Fruit fly (Drosophila melanogaster): ENCODE results near the gene CG10654.

Gene CG10654

DNA sequence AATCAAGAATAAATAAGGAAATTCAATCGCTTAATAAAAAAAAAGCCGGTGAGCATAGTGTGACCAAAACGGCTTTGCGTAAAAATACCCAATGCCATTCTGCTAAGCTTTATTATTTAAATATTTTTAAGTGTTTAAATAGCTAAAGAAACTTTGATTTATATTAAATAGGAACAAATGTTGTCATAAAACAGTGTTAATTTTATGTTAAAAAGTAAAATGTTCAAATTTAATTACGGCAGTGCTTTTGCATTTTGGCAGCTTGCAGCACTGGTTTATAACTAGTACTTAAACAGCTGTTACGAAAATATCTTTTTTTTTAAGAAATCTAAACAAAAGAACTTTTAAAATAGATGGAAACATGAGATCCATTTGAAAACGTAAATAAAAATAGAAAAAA is 6.4 kb downstream of the CG10654 start, which contains the start of the genes CG10638 and CG10681 (continued):
- TF ChIP-seq CG15269 (tag; optimal IDR thresholded peaks at IDR 0.05) (peak; percentile 39), Adf1 (GFP tag; IDR thresholded peaks at IDR 0.05) (no peak), CG18599 (GFP tag; optimal IDR thresholded peaks at IDR 0.05) (no peak), Tbp (GFP tag; optimal IDR thresholded peaks at IDR 0.05) (no peak), NFAT (GFP tag; IDR thresholded peaks at IDR 0.05) (no peak), HLH4C (GFP tag; IDR thresholded peaks at IDR 0.05; ENCODE audit: partially characterized antibody) (no peak), Bgb (GFP tag; IDR thresholded peaks at IDR 0.05; ENCODE audit: partially characterized antibody) (no peak), danr (GFP tag; IDR thresholded peaks at IDR 0.05) (no peak), CG16863 (GFP tag; optimal IDR thresholded peaks at IDR 0.05) (peak; percentile 18), Stat92E (GFP tag; optimal IDR thresholded peaks at IDR 0.05) (no peak), CG12744 (GFP tag; optimal IDR thresholded peaks at IDR 0.05) (no peak), crc (GFP tag; optimal IDR thresholded peaks at IDR 0.05) (no peak), cad (GFP tag; optimal IDR thresholded peaks at IDR 0.05) (no peak), CG2120 (GFP tag; optimal IDR thresholded peaks at IDR 0.05) (peak; percentile 66), CG31388 (GFP tag; optimal IDR thresholded peaks at IDR 0.05) (no peak), CG15696 (tag; optimal IDR thresholded peaks at IDR 0.05) (no peak), CG12299 (tag; optimal IDR thresholded peaks at IDR 0.05) (no peak), abd-A (tag; optimal IDR thresholded peaks at IDR 0.05) (no peak), CG4730 (GFP tag; IDR thresholded peaks at IDR 0.05) (no peak; the same call in 1 of the 2 replicates), twi (tag; optimal IDR thresholded peaks at IDR 0.05) (no peak), CG4328 (GFP tag; optimal IDR thresholded peaks at IDR 0.05) (no peak), CG6689 (GFP tag; IDR thresholded peaks at IDR 0.05) (no peak), CHES-1-like (GFP tag; optimal IDR thresholded peaks at IDR 0.05) (peak; percentile 3), Asciz (GFP tag; optimal IDR thresholded peaks at IDR 0.05) (peak; percentile 24), CG9215 (GFP tag; IDR thresholded peaks at IDR 0.05) (no peak), CG3995 (GFP tag; optimal IDR thresholded peaks at IDR 0.05) (peak; percentile 4), CG11093 (GFP tag; IDR thresholded peaks at IDR 0.05) (no peak), Antp (GFP tag; optimal IDR thresholded peaks at IDR 0.05) (no peak), bab2 (GFP tag; optimal IDR thresholded peaks at IDR 0.05) (no peak), croc (GFP tag; conservative IDR thresholded peaks at IDR 0.05) (no peak), MBD-R2 (GFP tag; IDR thresholded peaks at IDR 0.05) (peak; percentile 77), hkb (optimal IDR thresholded peaks at IDR 0.05) (no peak), hkb (GFP tag; IDR thresholded peaks at IDR 0.05) (peak; percentile 44; the same call in 1 of the 2 replicates), nmo (GFP tag; optimal IDR thresholded peaks at IDR 0.05) (peak; percentile 55), TFAM (GFP tag; optimal IDR thresholded peaks at IDR 0.05) (no peak), trem (tag; optimal IDR thresholded peaks at IDR 0.05) (peak; percentile 98), caup (GFP tag; optimal IDR thresholded peaks at IDR 0.05; ENCODE audit: severe bottlenecking) (no peak), CG11560 (tag; IDR thresholded peaks at IDR 0.05) (no peak), Blimp-1 (GFP tag; optimal IDR thresholded peaks at IDR 0.05) (peak; percentile 41), luna (GFP tag; optimal IDR thresholded peaks at IDR 0.05) (no peak), B-H2 (GFP tag; optimal IDR thresholded peaks at IDR 0.05) (peak; percentile 43), CG1603 (tag; optimal IDR thresholded peaks at IDR 0.05) (peak; percentile 43), CG9727 (GFP tag; optimal IDR thresholded peaks at IDR 0.05) (peak; percentile 26), hbn (GFP tag; IDR thresholded peaks at IDR 0.05; ENCODE audit: partially characterized antibody) (no peak), cwo (GFP tag; optimal IDR thresholded peaks at IDR 0.05) (no peak), br (optimal IDR thresholded peaks at IDR 0.05) (no peak), Pdp1 (GFP tag; optimal IDR thresholded peaks at IDR 0.05) (peak; percentile 22 to 51), CG14667 (GFP tag; IDR thresholded peaks at IDR 0.05) (no peak), CG6175 (GFP tag; IDR thresholded peaks at IDR 0.05) (no peak), Nf-YB (GFP tag; optimal IDR thresholded peaks at IDR 0.05) (no peak), CG8388 (GFP tag; optimal IDR thresholded peaks at IDR 0.05) (peak; percentile 27), Ada2b (GFP tag; IDR thresholded peaks at IDR 0.05) (no peak)
